Worm (Caenorhabditis elegans) whole organism, young adult: ENCODE data around the gene Y38E10A.28.

Experiments used
- B0019.2 ChIP-seq: fragments of 200-800 bp; sonication (Bioruptor generic); conservative IDR thresholded peaks from 2 replicates; pipeline ENCODE4 v1.3.6; 2022; ENCODE audit warnings: missing genetic modification reagents, missing genetic modification characterization, missing compliant biosample characterization
- B0261.1 ChIP-seq: sonication (generic microtip); optimal IDR thresholded peaks from 2 replicates; lab custom pipeline; 2016; ENCODE audit warnings: mild to moderate bottlenecking, missing genetic modification characterization, moderate library complexity, missing compliant biosample characterization
- F22D6.2 ChIP-seq: sonication (generic microtip); optimal IDR thresholded peaks from 2 replicates; lab custom pipeline; 2016; ENCODE audit warnings: mild to moderate bottlenecking, missing genetic modification characterization, missing compliant biosample characterization
- F33H1.4 ChIP-seq: fragments of 200-800 bp; sonication (Bioruptor generic); IDR thresholded peaks from 2 replicates; pipeline ENCODE4 v1.3.6; 2022; ENCODE audit warnings: missing genetic modification reagents, missing genetic modification characterization, missing compliant biosample characterization
- F39B2.1 ChIP-seq: fragments of 200-800 bp; sonication (Bioruptor generic); IDR thresholded peaks from 2 replicates; pipeline ENCODE4 v1.3.6; 2022; ENCODE audit warnings: missing genetic modification reagents, missing genetic modification characterization, missing compliant biosample characterization
- F57A8.1 ChIP-seq: fragments of 200-800 bp; sonication (Bioruptor generic); optimal IDR thresholded peaks from 2 replicates; lab custom pipeline; 2018; ENCODE audit warnings: mild to moderate bottlenecking, missing genetic modification characterization, moderate library complexity, missing compliant biosample characterization
- T07F8.4 ChIP-seq: sonication (generic microtip); optimal IDR thresholded peaks from 2 replicates; lab custom pipeline; 2016; ENCODE audit warnings: mild to moderate bottlenecking, missing genetic modification characterization, moderate library complexity, missing compliant biosample characterization
- Y53G8AR.9 ChIP-seq: fragments of 200-800 bp; sonication (Bioruptor generic); conservative IDR thresholded peaks from 2 replicates; pipeline ENCODE4 v1.3.6; 2022; ENCODE audit warnings: missing genetic modification reagents, missing genetic modification characterization, missing compliant biosample characterization
- Y67H2A.10 ChIP-seq: fragments of 200-800 bp; sonication (Bioruptor generic); conservative IDR thresholded peaks from 2 replicates; pipeline ENCODE4 v1.3.6; 2022; ENCODE audit warnings: missing genetic modification reagents, missing genetic modification characterization, missing compliant biosample characterization
- aptf-3 ChIP-seq: fragments of 200-800 bp; sonication (Bioruptor generic); IDR thresholded peaks from 2 replicates; pipeline ENCODE4 v1.3.6; 2022; ENCODE audit warnings: missing genetic modification characterization, missing compliant biosample characterization
- atf-7 ChIP-seq: sonication (generic microtip); optimal IDR thresholded peaks from 2 replicates; lab custom pipeline; 2017; ENCODE audit warnings: mild to moderate bottlenecking, missing genetic modification characterization, missing compliant biosample characterization
- attf-3 ChIP-seq: fragments of 200-800 bp; sonication (Bioruptor generic); conservative IDR thresholded peaks from 2 replicates; pipeline ENCODE4 v1.3.6; 2022; ENCODE audit warnings: missing genetic modification reagents, missing genetic modification characterization, missing compliant biosample characterization
- bed-1 ChIP-seq: fragments of 200-800 bp; sonication (Bioruptor generic); IDR thresholded peaks from 2 replicates; pipeline ENCODE4 v1.3.6; 2022; ENCODE audit warnings: missing genetic modification reagents, missing genetic modification characterization, missing compliant biosample characterization
- cebp-1 ChIP-seq, 2 experiments: fragments of 200-800 bp in 1 of 2; sonication (Bioruptor generic) in 1 of 2; sonication (generic microtip) in 1 of 2; IDR thresholded peaks in 1 of 2; optimal IDR thresholded peaks in 1 of 2; 2 replicates each; pipeline versions ENCODE4 v1.3.6 to Lab custom; 2017 to 2022; ENCODE audit warnings: missing compliant biosample characterization in 2 of 2, missing genetic modification characterization in 2 of 2, mild to moderate bottlenecking in 1 of 2, missing genetic modification reagents in 1 of 2, moderate library complexity in 1 of 2
- die-1 ChIP-seq: sonication (generic microtip); optimal IDR thresholded peaks from 2 replicates; lab custom pipeline; 2016; ENCODE audit warnings: missing genotype, mild to moderate bottlenecking, missing genetic modification characterization, missing compliant biosample characterization
- efl-1 ChIP-seq: fragments of 150-350 bp; optimal IDR thresholded peaks from 2 replicates; lab custom pipeline; 2014; ENCODE audit warnings: missing biosample characterization, missing genetic modification reagents, missing genetic modification characterization
- egl-44 ChIP-seq: fragments of 200-800 bp; sonication (Bioruptor generic); IDR thresholded peaks from 2 replicates; pipeline ENCODE4 v1.3.6; 2022; ENCODE audit warnings: missing genetic modification reagents, missing genetic modification characterization, missing compliant biosample characterization
- ekl-4 ChIP-seq: fragments of 200-800 bp; sonication (Bioruptor generic); IDR thresholded peaks from 2 replicates; pipeline ENCODE4 v1.3.6; 2022; ENCODE audit warnings: missing genetic modification reagents, missing genetic modification characterization, missing compliant biosample characterization
- him-1 ChIP-seq: sonication (generic microtip); optimal IDR thresholded peaks from 2 replicates; lab custom pipeline; 2016; ENCODE audit warnings: missing genotype, missing genetic modification reagents, missing genetic modification characterization, missing compliant biosample characterization
- hrde-1 ChIP-seq: sonication (generic microtip); optimal IDR thresholded peaks from 2 replicates; lab custom pipeline; 2016; ENCODE audit warnings: missing genetic modification characterization, mild to moderate bottlenecking, missing compliant biosample characterization, moderate library complexity, missing genotype, missing genetic modification reagents, borderline replicate concordance
- hsf-1 ChIP-seq: fragments of 200-800 bp; sonication (Bioruptor generic); IDR thresholded peaks from 2 replicates; pipeline ENCODE4 v1.3.6; 2022; ENCODE audit warnings: missing genetic modification reagents, missing genetic modification characterization, missing compliant biosample characterization
- lag-1 ChIP-seq: fragments of 200-800 bp; sonication (Bioruptor generic); IDR thresholded peaks from 2 replicates; pipeline ENCODE4 v1.3.6; 2022; ENCODE audit warnings: missing genetic modification reagents, missing genetic modification characterization, missing compliant biosample characterization
- let-526 ChIP-seq: fragments of 200-800 bp; sonication (Bioruptor generic); IDR thresholded peaks from 2 replicates; pipeline ENCODE4 v1.3.6; 2022; ENCODE audit warnings: missing genetic modification reagents, missing genetic modification characterization, missing compliant biosample characterization
- lin-35 ChIP-seq, 3 experiments: fragments of 150-350 bp in 2 of 3; sonication (generic microtip) in 1 of 3; optimal IDR thresholded peaks; 2 replicates each; lab custom pipeline; 2014 to 2018; ENCODE audit warnings: missing biosample characterization in 3 of 3, missing genetic modification characterization in 3 of 3, missing genetic modification reagents in 3 of 3
- lir-1 ChIP-seq: fragments of 200-800 bp; sonication (Bioruptor generic); conservative IDR thresholded peaks from 2 replicates; pipeline ENCODE4 v1.3.6; 2022; ENCODE audit warnings: missing genetic modification reagents, missing genetic modification characterization, missing compliant biosample characterization
- madf-10 ChIP-seq: sonication (generic microtip); optimal IDR thresholded peaks from 2 replicates; lab custom pipeline; 2016; ENCODE audit warnings: mild to moderate bottlenecking, missing genetic modification characterization, missing compliant biosample characterization
- madf-6 ChIP-seq: fragments of 200-800 bp; sonication (Bioruptor generic); IDR thresholded peaks from 2 replicates; pipeline ENCODE4 v1.3.6; 2022; ENCODE audit warnings: missing genetic modification reagents, missing genetic modification characterization, missing compliant biosample characterization
- nfya-1 ChIP-seq: sonication (generic microtip); optimal IDR thresholded peaks from 2 replicates; lab custom pipeline; 2017; ENCODE audit warnings: antibody characterized with exemption, missing compliant biosample characterization, missing genetic modification characterization, borderline replicate concordance; ENCODE audit not compliant: insufficient read depth
- nfyb-1 ChIP-seq: fragments of 200-800 bp; sonication (Bioruptor generic); IDR thresholded peaks from 2 replicates; pipeline ENCODE4 v1.3.6; 2022; ENCODE audit warnings: missing genetic modification reagents, missing genetic modification characterization, missing compliant biosample characterization
- rcor-1 ChIP-seq: fragments of 200-800 bp; sonication (Bioruptor generic); IDR thresholded peaks from 2 replicates; pipeline ENCODE4 v1.3.6; 2022; ENCODE audit warnings: missing genetic modification reagents, missing genetic modification characterization, missing compliant biosample characterization
- rec-8 ChIP-seq, 2 experiments: sonication (generic microtip); optimal IDR thresholded peaks; 2 replicates each; lab custom pipeline; 2016; ENCODE audit warnings: mild to moderate bottlenecking in 2 of 2, missing genetic modification characterization in 2 of 2, missing genetic modification reagents in 2 of 2, missing genotype in 2 of 2, missing biosample characterization in 1 of 2, missing compliant biosample characterization in 1 of 2, moderate library complexity in 1 of 2
- snpc-1.3 ChIP-seq: sonication (generic microtip); optimal IDR thresholded peaks from 2 replicates; lab custom pipeline; 2017; ENCODE audit warnings: missing genetic modification characterization, mild to moderate bottlenecking, missing compliant biosample characterization, antibody characterized with exemption, moderate library complexity, missing genotype, missing genetic modification reagents; ENCODE audit not compliant: insufficient read depth
- somi-1 ChIP-seq: fragments of 200-800 bp; sonication (Bioruptor generic); optimal IDR thresholded peaks from 2 replicates; lab custom pipeline; 2018; ENCODE audit warnings: mild to moderate bottlenecking, missing genetic modification characterization, missing compliant biosample characterization
- zfh-2 ChIP-seq: fragments of 200-800 bp; sonication (Bioruptor generic); conservative IDR thresholded peaks from 2 replicates; pipeline ENCODE4 v1.3.6; 2022; ENCODE audit warnings: missing genetic modification reagents, missing genetic modification characterization, missing compliant biosample characterization
- ztf-22 ChIP-seq: fragments of 200-800 bp; sonication (Bioruptor generic); optimal IDR thresholded peaks from 2 replicates; lab custom pipeline; 2018; ENCODE audit warnings: mild to moderate bottlenecking, missing genetic modification characterization, moderate library complexity, missing compliant biosample characterization
- ztf-25 ChIP-seq: fragments of 200-800 bp; sonication (Bioruptor generic); IDR thresholded peaks from 2 replicates; pipeline ENCODE4 v1.3.6; 2022; ENCODE audit warnings: missing genetic modification reagents, missing genetic modification characterization, missing compliant biosample characterization
- ztf-26 ChIP-seq: sonication (generic microtip); optimal IDR thresholded peaks from 2 replicates; lab custom pipeline; 2017; ENCODE audit warnings: missing genetic modification characterization, missing compliant biosample characterization
- ztf-6 ChIP-seq: fragments of 200-800 bp; sonication (Bioruptor generic); IDR thresholded peaks from 2 replicates; pipeline ENCODE4 v1.3.6; 2022; ENCODE audit warnings: missing genetic modification reagents, missing genetic modification characterization, missing compliant biosample characterization

The Y38E10A.28 gene

ce11 chrII:12654447-12654846, 25.0 kb downstream of the Y38E10A.28 start, which contains the start of gene rgs-4:
Gene rgs-4, plus strand, starts transcription at chrII:12654747.
- TF ChIP-seq F33H1.4 (GFP tag; lab: Robert Waterston, UW) (no peak), ztf-26 (tag; lab: Kevin White, UChicago) (no peak), F57A8.1 (GFP tag; lab: Kevin White, UChicago) (no peak), nfyb-1 (GFP tag; lab: Robert Waterston, UW) (no peak), Y53G8AR.9 (GFP tag; lab: Robert Waterston, UW) (no peak), let-526 (GFP tag; lab: Robert Waterston, UW) (no peak), F22D6.2 (tag; lab: Kevin White, UChicago) (no peak), egl-44 (GFP tag; lab: Robert Waterston, UW) (no peak), lag-1 (GFP tag; lab: Robert Waterston, UW) (no peak), B0019.2 (GFP tag; lab: Robert Waterston, UW) (no peak), ztf-25 (GFP tag; lab: Robert Waterston, UW) (no peak), madf-6 (GFP tag; lab: Robert Waterston, UW) (no peak), die-1 (tag; lab: Kevin White, UChicago) (no peak), zfh-2 (GFP tag; lab: Robert Waterston, UW) (no peak), aptf-3 (GFP tag; lab: Robert Waterston, UW) (no peak), bed-1 (no peak), hsf-1 (GFP tag; lab: Robert Waterston, UW) (no peak), madf-10 (no peak)

ce11 chrII:12655816-12656215, 26.3 kb downstream of the Y38E10A.28 start:
- TF ChIP-seq somi-1 (GFP tag; lab: Kevin White, UChicago), result no peak
- TF ChIP-seq lir-1 (GFP tag; lab: Robert Waterston, UW), result no peak
- TF ChIP-seq Y67H2A.10, result no peak

- no peak for TF ChIP-seq rec-8 (tag; optimal IDR thresholded peaks at IDR 0.05; lab: Kevin White, UChicago)
- TF ChIP-seq hrde-1 (tag; lab: Kevin White, UChicago), result no peak
- TF ChIP-seq T07F8.4, result no peak
- no peak for TF ChIP-seq atf-7 (tag; lab: Kevin White, UChicago)
- no peak for TF ChIP-seq zfh-2 (GFP tag; lab: Robert Waterston, UW)
- no peak for TF ChIP-seq ztf-22
- TF ChIP-seq aptf-3 (GFP tag; lab: Robert Waterston, UW), result no peak
- TF ChIP-seq nfya-1 (tag; lab: Kevin White, UChicago), result no peak
Observed at ce11 chrII:12657620-12658019, 28.1 kb downstream of the Y38E10A.28 start.

ce11 chrII:12658409-12658808, 28.9 kb downstream of the Y38E10A.28 start:
- TF ChIP-seq rcor-1 (GFP tag; lab: Robert Waterston, UW), result no peak
- no peak for TF ChIP-seq ztf-6
- no peak for TF ChIP-seq efl-1 (GFP tag; lab: Kevin White, UChicago)

ce11 chrII:12659676-12660371, 30.3 kb downstream of the Y38E10A.28 start:
- TF ChIP-seq ekl-4 (GFP tag; lab: Robert Waterston, UW) (no peak), hrde-1 (tag; lab: Kevin White, UChicago) (no peak), him-1 (tag; lab: Kevin White, UChicago) (no peak), snpc-1.3 (tag; lab: Kevin White, UChicago) (no peak), B0019.2 (GFP tag; lab: Robert Waterston, UW) (no peak), lin-35 (GFP tag; optimal IDR thresholded peaks at IDR 0.05; lab: Kevin White, UChicago) (peak in 1 of 3 experiments; percentile 45), attf-3 (GFP tag; lab: Robert Waterston, UW) (no peak), nfya-1 (tag; lab: Kevin White, UChicago) (no peak), F22D6.2 (tag; lab: Kevin White, UChicago) (no peak), B0261.1 (tag; lab: Kevin White, UChicago) (no peak), cebp-1 (GFP tag; IDR thresholded peaks at IDR 0.05; lab: Robert Waterston, UW) (no peak), cebp-1 (tag; optimal IDR thresholded peaks at IDR 0.05; lab: Kevin White, UChicago) (peak; percentile 14), ztf-26 (tag; lab: Kevin White, UChicago) (no peak), ztf-22 (no peak), F39B2.1 (GFP tag; lab: Robert Waterston, UW) (no peak), zfh-2 (GFP tag; lab: Robert Waterston, UW) (0 out of 2 replicates have a peak, but pooled peaks have one; percentile 20)
